Worm (Caenorhabditis elegans) whole organism, L1 larva: ENCODE data around the gene Y67D8C.2.

Experiments used
- C16A3.4 ChIP-seq: fragments of 150-350 bp; optimal IDR thresholded peaks from 2 replicates; lab custom pipeline; 2014; ENCODE audit warnings: missing biosample characterization, missing genetic modification characterization
- C34B4.2 ChIP-seq: sonication (generic microtip); optimal IDR thresholded peaks from 2 replicates; lab custom pipeline; 2017; ENCODE audit warnings: mild to moderate bottlenecking, missing genetic modification characterization, missing compliant biosample characterization
- Y116A8C.19 ChIP-seq: sonication (generic microtip); optimal IDR thresholded peaks from 2 replicates; lab custom pipeline; 2016; ENCODE audit warnings: missing compliant biosample characterization, missing genetic modification characterization, borderline replicate concordance
- aha-1 ChIP-seq: fragments of 150-350 bp; optimal IDR thresholded peaks from 2 replicates; lab custom pipeline; 2014; ENCODE audit warnings: missing biosample characterization, missing genetic modification characterization
- aly-2 ChIP-seq: fragments of 150-350 bp; optimal IDR thresholded peaks from 2 replicates; lab custom pipeline; 2014; ENCODE audit warnings: missing biosample characterization, missing genetic modification characterization
- ceh-63 ChIP-seq: fragments of 200-800 bp; sonication (Bioruptor generic); optimal IDR thresholded peaks from 2 replicates; lab custom pipeline; 2018; ENCODE audit warnings: mild to moderate bottlenecking, missing genetic modification characterization, missing compliant biosample characterization
- ceh-8 ChIP-seq: fragments of 200-800 bp; sonication (Bioruptor generic); optimal IDR thresholded peaks from 2 replicates; lab custom pipeline; 2018; ENCODE audit warnings: mild to moderate bottlenecking, missing genetic modification characterization, moderate library complexity, missing compliant biosample characterization
- ceh-88 ChIP-seq: fragments of 200-800 bp; sonication (Bioruptor generic); IDR thresholded peaks from 2 replicates; pipeline ENCODE4 v1.3.6; 2022; ENCODE audit warnings: missing genetic modification characterization, missing compliant biosample characterization
- ceh-90 ChIP-seq: sonication (generic microtip); optimal IDR thresholded peaks from 2 replicates; lab custom pipeline; 2016; ENCODE audit warnings: missing genetic modification characterization, missing compliant biosample characterization
- dpl-1 ChIP-seq, 3 experiments: fragments of 150-350 bp in 2 of 3; sonication (generic microtip) in 1 of 3; optimal IDR thresholded peaks; 2 replicates each; lab custom pipeline; 2014 to 2017; ENCODE audit warnings: missing biosample characterization in 3 of 3, missing genetic modification characterization in 3 of 3, missing genetic modification reagents in 3 of 3
- dsc-1 ChIP-seq: sonication (generic microtip); optimal IDR thresholded peaks from 2 replicates; lab custom pipeline; 2016; ENCODE audit warnings: mild to moderate bottlenecking, missing genetic modification characterization, missing compliant biosample characterization
- efl-1 ChIP-seq, 4 experiments: fragments of 150-350 bp; optimal IDR thresholded peaks in 3 of 4; peaks in 1 of 4; 1 replicate in 1 of 4; 2 replicates in 3 of 4; lab custom pipeline; 2014; ENCODE audit warnings: missing biosample characterization in 2 of 4, missing genetic modification characterization in 2 of 4, missing genetic modification reagents in 2 of 4
- efl-3 ChIP-seq: fragments of 200-800 bp; sonication (Bioruptor generic); optimal IDR thresholded peaks from 2 replicates; lab custom pipeline; 2018; ENCODE audit warnings: mild to moderate bottlenecking, missing genetic modification characterization, missing compliant biosample characterization
- egl-13 ChIP-seq: sonication (generic microtip); optimal IDR thresholded peaks from 2 replicates; lab custom pipeline; 2016; ENCODE audit warnings: missing genotype, missing genetic modification reagents, missing genetic modification characterization, missing compliant biosample characterization
- elt-3 ChIP-seq, 6 experiments: fragments of 150-350 bp in 1 of 6; sonication (generic microtip); optimal IDR thresholded peaks; 2 replicates each; lab custom pipeline; 2017 to 2018; ENCODE audit warnings: missing biosample characterization in 6 of 6, missing genetic modification characterization in 6 of 6, inconsistent platforms in 1 of 6
- ets-5 ChIP-seq: fragments of 200-800 bp; sonication (Bioruptor generic); IDR thresholded peaks from 2 replicates; pipeline ENCODE4 v1.3.6; 2022; ENCODE audit warnings: missing genetic modification characterization, missing compliant biosample characterization
- fkh-10 ChIP-seq: sonication (generic microtip); optimal IDR thresholded peaks from 2 replicates; lab custom pipeline; 2017; ENCODE audit warnings: missing biosample characterization, missing genetic modification reagents, missing genetic modification characterization
- fkh-4 ChIP-seq: sonication (generic microtip); optimal IDR thresholded peaks from 2 replicates; lab custom pipeline; 2016; ENCODE audit warnings: missing compliant biosample characterization, missing genetic modification characterization, borderline replicate concordance
- fos-1 ChIP-seq: fragments of 150-350 bp; optimal IDR thresholded peaks from 2 replicates; lab custom pipeline; 2014; ENCODE audit warnings: missing biosample characterization, missing genetic modification characterization
- hlh-17 ChIP-seq: fragments of 200-800 bp; sonication (Bioruptor generic); optimal IDR thresholded peaks from 2 replicates; lab custom pipeline; 2018; ENCODE audit warnings: missing genetic modification characterization, mild to moderate bottlenecking, missing compliant biosample characterization, moderate library complexity, borderline replicate concordance
- hlh-4 ChIP-seq: sonication (generic microtip); optimal IDR thresholded peaks from 2 replicates; lab custom pipeline; 2016; ENCODE audit warnings: mild to moderate bottlenecking, missing genetic modification characterization, missing compliant biosample characterization
- irx-1 ChIP-seq: sonication (generic microtip); optimal IDR thresholded peaks from 2 replicates; lab custom pipeline; 2016; ENCODE audit warnings: missing genetic modification characterization, missing compliant biosample characterization
- isw-1 ChIP-seq: fragments of 200-800 bp; sonication (Bioruptor generic); IDR thresholded peaks from 2 replicates; pipeline ENCODE4 v1.3.6; 2022; ENCODE audit warnings: missing genetic modification characterization, missing compliant biosample characterization
- jun-1 ChIP-seq: fragments of 150-350 bp; optimal IDR thresholded peaks from 2 replicates; lab custom pipeline; 2014; ENCODE audit warnings: missing biosample characterization, missing genetic modification reagents, missing genetic modification characterization
- lin-14 ChIP-seq: fragments of 200-800 bp; sonication (Bioruptor generic); optimal IDR thresholded peaks from 2 replicates; lab custom pipeline; 2018; ENCODE audit warnings: mild to moderate bottlenecking, missing genetic modification characterization, moderate library complexity, missing compliant biosample characterization
- lin-15B ChIP-seq: fragments of 150-350 bp; sonication (generic microtip); optimal IDR thresholded peaks from 3 replicates; lab custom pipeline; 2014; ENCODE audit warnings: missing biosample characterization, missing genetic modification characterization
- lin-39 ChIP-seq: fragments of 150-350 bp; optimal IDR thresholded peaks from 2 replicates; lab custom pipeline; 2014; ENCODE audit warnings: missing biosample characterization, missing genetic modification reagents, missing genetic modification characterization
- lir-3 ChIP-seq: sonication (generic microtip); optimal IDR thresholded peaks from 2 replicates; lab custom pipeline; 2016; ENCODE audit warnings: mild to moderate bottlenecking, missing genetic modification characterization, moderate library complexity, missing compliant biosample characterization; ENCODE audit not compliant: poor library complexity
- mab-9 ChIP-seq: fragments of 200-800 bp; sonication (Bioruptor generic); IDR thresholded peaks from 2 replicates; pipeline ENCODE4 v1.3.6; 2022; ENCODE audit warnings: missing genetic modification reagents, missing genetic modification characterization, missing compliant biosample characterization
- mef-2 ChIP-seq: fragments of 150-350 bp; optimal IDR thresholded peaks from 2 replicates; lab custom pipeline; 2014; ENCODE audit warnings: missing biosample characterization, missing genetic modification characterization
- nhr-11 ChIP-seq: fragments of 150-350 bp; optimal IDR thresholded peaks from 2 replicates; lab custom pipeline; 2014; ENCODE audit warnings: missing biosample characterization, missing genetic modification characterization
- nhr-237 ChIP-seq: fragments of 150-350 bp; optimal IDR thresholded peaks from 2 replicates; lab custom pipeline; 2014; ENCODE audit warnings: missing biosample characterization, missing genetic modification characterization
- nhr-71 ChIP-seq: sonication (generic microtip); optimal IDR thresholded peaks from 2 replicates; lab custom pipeline; 2016; ENCODE audit warnings: mild to moderate bottlenecking, missing genetic modification characterization, moderate library complexity, missing compliant biosample characterization
- nhr-85 ChIP-seq: sonication (generic microtip); peaks from one replicate; lab custom pipeline; 2016; ENCODE audit warnings: missing genetic modification characterization, inconsistent platforms, missing compliant biosample characterization
- nhr-90 ChIP-seq: sonication (generic microtip); optimal IDR thresholded peaks from 2 replicates; lab custom pipeline; 2016; ENCODE audit warnings: mild to moderate bottlenecking, missing genetic modification characterization, missing compliant biosample characterization; ENCODE audit not compliant: poor library complexity
- rnt-1 ChIP-seq: sonication (generic microtip); optimal IDR thresholded peaks from 2 replicates; lab custom pipeline; 2016; ENCODE audit warnings: mild to moderate bottlenecking, missing genetic modification characterization, moderate library complexity, missing compliant biosample characterization
- skn-1 ChIP-seq: fragments of 150-350 bp; optimal IDR thresholded peaks from 2 replicates; lab custom pipeline; 2014; ENCODE audit warnings: missing biosample characterization, missing genetic modification characterization
- snpc-4 ChIP-seq: fragments of 150-350 bp; optimal IDR thresholded peaks from 2 replicates; lab custom pipeline; 2014; ENCODE audit warnings: missing biosample characterization, missing genetic modification characterization
- snu-23 ChIP-seq: sonication (generic microtip); optimal IDR thresholded peaks from 2 replicates; lab custom pipeline; 2016; ENCODE audit warnings: missing genetic modification characterization, missing compliant biosample characterization
- sox-4 ChIP-seq: sonication (generic microtip); optimal IDR thresholded peaks from 2 replicates; lab custom pipeline; 2016; ENCODE audit warnings: missing genetic modification characterization, missing compliant biosample characterization
- sup-37 ChIP-seq: fragments of 200-800 bp; sonication (Bioruptor generic); optimal IDR thresholded peaks from 2 replicates; lab custom pipeline; 2018; ENCODE audit warnings: mild to moderate bottlenecking, missing genetic modification characterization, missing compliant biosample characterization
- swsn-7 ChIP-seq: sonication (generic microtip); optimal IDR thresholded peaks from 2 replicates; lab custom pipeline; 2016; ENCODE audit warnings: missing genetic modification characterization, missing compliant biosample characterization
- tbx-2 ChIP-seq: sonication (generic microtip); optimal IDR thresholded peaks from 2 replicates; lab custom pipeline; 2016; ENCODE audit warnings: missing genetic modification characterization, missing compliant biosample characterization
- unc-130 ChIP-seq: fragments of 150-350 bp; optimal IDR thresholded peaks from 2 replicates; lab custom pipeline; 2017; ENCODE audit warnings: missing biosample characterization, missing genetic modification characterization, inconsistent platforms
- unc-86 ChIP-seq: sonication (generic microtip); optimal IDR thresholded peaks from 2 replicates; lab custom pipeline; 2016; ENCODE audit warnings: missing genetic modification characterization, missing compliant biosample characterization
- xbp-1 ChIP-seq: sonication (generic microtip); optimal IDR thresholded peaks from 2 replicates; lab custom pipeline; 2016; ENCODE audit warnings: missing genetic modification characterization, missing compliant biosample characterization
- zip-4 ChIP-seq: fragments of 200-800 bp; sonication (Bioruptor generic); optimal IDR thresholded peaks from 2 replicates; lab custom pipeline; 2018; ENCODE audit warnings: mild to moderate bottlenecking, missing genetic modification characterization, moderate library complexity, missing compliant biosample characterization
- ztf-11 ChIP-seq, 2 experiments: sonication (generic microtip); optimal IDR thresholded peaks; 2 replicates each; lab custom pipeline; 2016 to 2017; ENCODE audit warnings: missing genetic modification characterization in 2 of 2, missing biosample characterization in 1 of 2, missing compliant biosample characterization in 1 of 2
- ztf-4 ChIP-seq: fragments of 150-350 bp; optimal IDR thresholded peaks from 2 replicates; lab custom pipeline; 2014; ENCODE audit warnings: missing biosample characterization, missing genetic modification characterization

The Y67D8C.2 gene

ce11 chrIV:3050054-3050990 is 21.8 kb upstream of the Y67D8C.2 start, which contains the start of gene eel-1:
Gene eel-1, minus strand, starts transcription at chrIV:3050104.
- peak; percentile 91 for TF ChIP-seq ceh-8 (GFP tag; lab: Kevin White, UChicago)
- peak; percentile 59 for TF ChIP-seq lin-39 (tag; lab: Kevin White, UChicago)
- peak; percentile 96 for TF ChIP-seq swsn-7 (tag; lab: Kevin White, UChicago)
- TF ChIP-seq hlh-4 (tag; lab: Kevin White, UChicago) = peak; percentile 88
- peak; percentile 97 for TF ChIP-seq nhr-71
- TF ChIP-seq aha-1 (tag; lab: Kevin White, UChicago) = peak; percentile 62
- TF ChIP-seq hlh-17 = peak; percentile 63
- TF ChIP-seq snu-23 (GFP tag; lab: Kevin White, UChicago) = peak; percentile 97
- TF ChIP-seq nhr-85 (tag; lab: Kevin White, UChicago) = peak; percentile 95
- peak; percentile 98 for TF ChIP-seq mab-9 (GFP tag; lab: Robert Waterston, UW)
- TF ChIP-seq rnt-1 (tag; lab: Kevin White, UChicago) = peak; percentile 99
- TF ChIP-seq dpl-1 (GFP tag; optimal IDR thresholded peaks at IDR 0.05; lab: Kevin White, UChicago) = peak; percentile 91 to 93 (median 91)
- TF ChIP-seq C16A3.4 = peak; percentile 76
- TF ChIP-seq ceh-88 (GFP tag; lab: Robert Waterston, UW) = peak; percentile 96
- TF ChIP-seq isw-1 (GFP tag; lab: Robert Waterston, UW) = peak; percentile 98
- peak in 1 of 2 experiments; percentile 99 for TF ChIP-seq ztf-11 (tag; optimal IDR thresholded peaks at IDR 0.05; lab: Kevin White, UChicago)
- peak; percentile 40 for TF ChIP-seq efl-3 (GFP tag; lab: Kevin White, UChicago)
- peak; percentile 41 for TF ChIP-seq unc-130
- TF ChIP-seq irx-1 = peak; percentile 77
- peak; percentile 97 for TF ChIP-seq xbp-1 (tag; lab: Kevin White, UChicago)
- peak; percentile 50 for TF ChIP-seq snpc-4
- TF ChIP-seq sox-4 (tag; lab: Kevin White, UChicago) = peak; percentile 94
- TF ChIP-seq nhr-237 (tag; lab: Kevin White, UChicago) = peak; percentile 54
- peak; percentile 69 for TF ChIP-seq nhr-11 (tag; lab: Kevin White, UChicago)
- peak; percentile 62 for TF ChIP-seq C34B4.2 (tag; lab: Kevin White, UChicago)
- TF ChIP-seq ztf-4 (tag; lab: Kevin White, UChicago) = peak; percentile 83
- peak; percentile 94 for TF ChIP-seq egl-13
- TF ChIP-seq Y116A8C.19 (tag; lab: Kevin White, UChicago) = peak; percentile 78
- TF ChIP-seq mef-2 = peak; percentile 68
- peak; percentile 96 for TF ChIP-seq efl-1 (optimal IDR thresholded peaks at IDR 0.05; lab: Kevin White, UChicago)
- TF ChIP-seq efl-1 (GFP tag; optimal IDR thresholded peaks at IDR 0.05 in 1 of 2; lab: Kevin White, UChicago) = peak; percentile 89 to 99
- peak; percentile 73 for TF ChIP-seq lin-15B (tag; lab: Kevin White, UChicago)
- TF ChIP-seq elt-3 (tag; optimal IDR thresholded peaks at IDR 0.05; lab: Kevin White, UChicago) = peak in 3 of 6 experiments; percentile 14 to 58 (median 44)
- peak; percentile 98 for TF ChIP-seq nhr-90 (tag; lab: Kevin White, UChicago)
- TF ChIP-seq lir-3 = peak; percentile 96
- TF ChIP-seq ets-5 = peak; percentile 91; the same call in 1 of the 2 replicates
- TF ChIP-seq sup-37 (GFP tag; lab: Kevin White, UChicago) = peak; percentile 67
- peak; percentile 95 for TF ChIP-seq tbx-2 (tag; lab: Kevin White, UChicago)
- TF ChIP-seq jun-1 = peak; percentile 92
- TF ChIP-seq dsc-1 = peak; percentile 98
- TF ChIP-seq lin-14 (GFP tag; lab: Kevin White, UChicago) = peak; percentile 94
- peak; percentile 75 for TF ChIP-seq zip-4 (GFP tag; lab: Kevin White, UChicago)
- TF ChIP-seq aly-2 = peak; percentile 82
- TF ChIP-seq fos-1 (tag; lab: Kevin White, UChicago) = peak; percentile 82
- TF ChIP-seq fkh-10 = peak; percentile 86
- peak; percentile 87 for TF ChIP-seq fkh-4 (tag; lab: Kevin White, UChicago)
- TF ChIP-seq ceh-63 (GFP tag; lab: Kevin White, UChicago) = peak; percentile 86
- TF ChIP-seq ceh-90 (tag; lab: Kevin White, UChicago) = peak; percentile 67
- TF ChIP-seq unc-86 = peak; percentile 97
- peak; percentile 81 for TF ChIP-seq skn-1 (tag; lab: Kevin White, UChicago)
